Worm (Caenorhabditis elegans) whole organism, L1 larva: ENCODE measurements around the gene alx-1.

ENCODE experiments used
- C16A3.4 ChIP-seq: fragments of 150-350 bp; optimal IDR thresholded peaks from 2 replicates; lab custom pipeline; 2014; ENCODE audit warnings: missing biosample characterization, missing genetic modification characterization
- alr-1 ChIP-seq: fragments of 200-800 bp; sonication (Bioruptor generic); optimal IDR thresholded peaks from 2 replicates; lab custom pipeline; 2018; ENCODE audit warnings: borderline replicate concordance, mild to moderate bottlenecking, missing genetic modification characterization, missing compliant biosample characterization
- blmp-1 ChIP-seq: fragments of 150-350 bp; optimal IDR thresholded peaks from 2 replicates; lab custom pipeline; 2014; ENCODE audit warnings: missing biosample characterization, missing genetic modification characterization
- dpl-1 ChIP-seq, 3 experiments: fragments of 150-350 bp in 2 of 3; sonication (generic microtip) in 1 of 3; optimal IDR thresholded peaks; 2 replicates each; lab custom pipeline; 2014 to 2017; ENCODE audit warnings: missing biosample characterization in 3 of 3, missing genetic modification characterization in 3 of 3, missing genetic modification reagents in 3 of 3
- efl-1 ChIP-seq, 4 experiments: fragments of 150-350 bp; optimal IDR thresholded peaks in 3 of 4; peaks in 1 of 4; 1 replicate in 1 of 4; 2 replicates in 3 of 4; lab custom pipeline; 2014; ENCODE audit warnings: missing biosample characterization in 2 of 4, missing genetic modification characterization in 2 of 4, missing genetic modification reagents in 2 of 4
- elt-2 ChIP-seq: sonication (generic microtip); optimal IDR thresholded peaks from 2 replicates; lab custom pipeline; 2016; ENCODE audit warnings: missing genetic modification characterization, mild to moderate bottlenecking, inconsistent platforms, missing compliant biosample characterization, missing genetic modification reagents
- elt-3 ChIP-seq, 6 experiments: fragments of 150-350 bp in 1 of 6; sonication (generic microtip); optimal IDR thresholded peaks; 2 replicates each; lab custom pipeline; 2017 to 2018; ENCODE audit warnings: missing biosample characterization in 6 of 6, missing genetic modification characterization in 6 of 6, inconsistent platforms in 1 of 6
- fkh-4 ChIP-seq: sonication (generic microtip); optimal IDR thresholded peaks from 2 replicates; lab custom pipeline; 2016; ENCODE audit warnings: missing compliant biosample characterization, missing genetic modification characterization, borderline replicate concordance
- grh-1 ChIP-seq: fragments of 200-800 bp; sonication (Bioruptor generic); IDR thresholded peaks from 2 replicates; pipeline ENCODE4 v1.3.6; 2022; ENCODE audit warnings: missing genetic modification reagents, missing genetic modification characterization, missing compliant biosample characterization
- jun-1 ChIP-seq: fragments of 150-350 bp; optimal IDR thresholded peaks from 2 replicates; lab custom pipeline; 2014; ENCODE audit warnings: missing biosample characterization, missing genetic modification reagents, missing genetic modification characterization
- lin-14 ChIP-seq: fragments of 200-800 bp; sonication (Bioruptor generic); optimal IDR thresholded peaks from 2 replicates; lab custom pipeline; 2018; ENCODE audit warnings: mild to moderate bottlenecking, missing genetic modification characterization, moderate library complexity, missing compliant biosample characterization
- lin-35 ChIP-seq, 2 experiments: fragments of 150-350 bp; optimal IDR thresholded peaks; 2 replicates each; lab custom pipeline; 2014; ENCODE audit warnings: missing biosample characterization in 2 of 2, missing genetic modification characterization in 2 of 2, missing genetic modification reagents in 2 of 2
- lir-3 ChIP-seq: sonication (generic microtip); optimal IDR thresholded peaks from 2 replicates; lab custom pipeline; 2016; ENCODE audit warnings: mild to moderate bottlenecking, missing genetic modification characterization, moderate library complexity, missing compliant biosample characterization; ENCODE audit not compliant: poor library complexity
- mab-9 ChIP-seq: fragments of 200-800 bp; sonication (Bioruptor generic); IDR thresholded peaks from 2 replicates; pipeline ENCODE4 v1.3.6; 2022; ENCODE audit warnings: missing genetic modification reagents, missing genetic modification characterization, missing compliant biosample characterization
- mef-2 ChIP-seq: fragments of 150-350 bp; optimal IDR thresholded peaks from 2 replicates; lab custom pipeline; 2014; ENCODE audit warnings: missing biosample characterization, missing genetic modification characterization
- mep-1 ChIP-seq: fragments of 150-350 bp; optimal IDR thresholded peaks from 2 replicates; lab custom pipeline; 2014; ENCODE audit warnings: missing biosample characterization, missing genetic modification characterization
- nhr-11 ChIP-seq: fragments of 150-350 bp; optimal IDR thresholded peaks from 2 replicates; lab custom pipeline; 2014; ENCODE audit warnings: missing biosample characterization, missing genetic modification characterization
- nhr-12 ChIP-seq: sonication (generic microtip); optimal IDR thresholded peaks from 2 replicates; lab custom pipeline; 2017; ENCODE audit warnings: missing biosample characterization, missing genetic modification characterization
- nhr-19 ChIP-seq: fragments of 200-800 bp; sonication (Bioruptor generic); conservative IDR thresholded peaks from 2 replicates; pipeline ENCODE4 v1.3.6; 2022; ENCODE audit warnings: missing genetic modification characterization, missing compliant biosample characterization
- nhr-28 ChIP-seq: fragments of 150-350 bp; optimal IDR thresholded peaks from 2 replicates; lab custom pipeline; 2014; ENCODE audit warnings: missing biosample characterization, missing genetic modification characterization
- nhr-71 ChIP-seq: sonication (generic microtip); optimal IDR thresholded peaks from 2 replicates; lab custom pipeline; 2016; ENCODE audit warnings: mild to moderate bottlenecking, missing genetic modification characterization, moderate library complexity, missing compliant biosample characterization
- nhr-76 ChIP-seq: sonication (generic microtip); optimal IDR thresholded peaks from 2 replicates; lab custom pipeline; 2017; ENCODE audit warnings: missing biosample characterization, missing genetic modification characterization
- nhr-85 ChIP-seq: sonication (generic microtip); peaks from one replicate; lab custom pipeline; 2016; ENCODE audit warnings: missing genetic modification characterization, inconsistent platforms, missing compliant biosample characterization
- pax-3 ChIP-seq: fragments of 200-800 bp; sonication (Bioruptor generic); optimal IDR thresholded peaks from 2 replicates; lab custom pipeline; 2018; ENCODE audit warnings: mild to moderate bottlenecking, missing genetic modification characterization, moderate library complexity, missing compliant biosample characterization
- pqm-1 ChIP-seq: sonication (generic microtip); optimal IDR thresholded peaks from 3 replicates; lab custom pipeline; 2017; ENCODE audit warnings: missing biosample characterization, missing genetic modification characterization
- snu-23 ChIP-seq: sonication (generic microtip); optimal IDR thresholded peaks from 2 replicates; lab custom pipeline; 2016; ENCODE audit warnings: missing genetic modification characterization, missing compliant biosample characterization
- sup-37 ChIP-seq: fragments of 200-800 bp; sonication (Bioruptor generic); optimal IDR thresholded peaks from 2 replicates; lab custom pipeline; 2018; ENCODE audit warnings: mild to moderate bottlenecking, missing genetic modification characterization, missing compliant biosample characterization
- tlp-1 ChIP-seq: fragments of 150-350 bp; optimal IDR thresholded peaks from 2 replicates; lab custom pipeline; 2014; ENCODE audit warnings: missing biosample characterization, missing genetic modification characterization
- unc-130 ChIP-seq: fragments of 150-350 bp; optimal IDR thresholded peaks from 2 replicates; lab custom pipeline; 2017; ENCODE audit warnings: missing biosample characterization, missing genetic modification characterization, inconsistent platforms
- unc-30 ChIP-seq: sonication (generic microtip); optimal IDR thresholded peaks from 2 replicates; lab custom pipeline; 2017; ENCODE audit warnings: missing biosample characterization, missing genetic modification characterization
- unc-62 ChIP-seq: fragments of 150-350 bp; optimal IDR thresholded peaks from 2 replicates; lab custom pipeline; 2014; ENCODE audit warnings: missing biosample characterization, missing genetic modification reagents, missing genetic modification characterization
- unc-86 ChIP-seq: sonication (generic microtip); optimal IDR thresholded peaks from 2 replicates; lab custom pipeline; 2016; ENCODE audit warnings: missing genetic modification characterization, missing compliant biosample characterization
- unc-98 ChIP-seq: fragments of 200-800 bp; sonication (Bioruptor generic); IDR thresholded peaks from 2 replicates; pipeline ENCODE4 v1.3.6; 2022; ENCODE audit warnings: missing genetic modification characterization, missing compliant biosample characterization
- zip-4 ChIP-seq: fragments of 200-800 bp; sonication (Bioruptor generic); optimal IDR thresholded peaks from 2 replicates; lab custom pipeline; 2018; ENCODE audit warnings: mild to moderate bottlenecking, missing genetic modification characterization, moderate library complexity, missing compliant biosample characterization

The alx-1 gene

ce11 chrIII:9927378-9927777, 29.8 kb upstream of the alx-1 start, which contains the start of gene ttr-2:
Gene ttr-2 (plus strand): TSS chrIII:9927769.
- TF ChIP-seq mep-1 (peak; percentile 10), lir-3 (tag; lab: Kevin White, UChicago) (no peak), efl-1 (optimal IDR thresholded peaks at IDR 0.05; lab: Kevin White, UChicago) (no peak), efl-1 (GFP tag; optimal IDR thresholded peaks at IDR 0.05 in 1 of 2; lab: Kevin White, UChicago) (peak in 1 of 2 experiments; percentile 73), nhr-71 (tag; lab: Kevin White, UChicago) (peak; percentile 21), unc-130 (tag; lab: Kevin White, UChicago) (no peak), sup-37 (GFP tag; lab: Kevin White, UChicago) (no peak), snu-23 (GFP tag; lab: Kevin White, UChicago) (peak; percentile 35), unc-98 (GFP tag; lab: Robert Waterston, UW) (no peak), elt-3 (tag; optimal IDR thresholded peaks at IDR 0.05; lab: Kevin White, UChicago) (peak in 2 of 6 experiments; percentile 46 to 56), blmp-1 (tag; lab: Kevin White, UChicago) (peak; percentile 48), lin-14 (GFP tag; lab: Kevin White, UChicago) (peak; percentile 67), nhr-85 (tag; lab: Kevin White, UChicago) (peak; percentile 77)
- TF ChIP-seq, all 84 proteins: peak for 8

ce11 chrIII:9928777-9929176, 28.4 kb upstream of the alx-1 start, which contains the start of gene ttr-1:
Gene ttr-1 (plus strand): TSS chrIII:9929077.
- TF ChIP-seq mab-9 (GFP tag; lab: Robert Waterston, UW) (no peak), nhr-12 (tag; lab: Kevin White, UChicago) (no peak), tlp-1 (no peak), lir-3 (tag; lab: Kevin White, UChicago) (no peak)

- no peak for TF ChIP-seq unc-62 (GFP tag; lab: Kevin White, UChicago)
- no peak for TF ChIP-seq alr-1 (tag; lab: Kevin White, UChicago)
- no peak for TF ChIP-seq unc-30
- no peak for TF ChIP-seq mab-9 (GFP tag; lab: Robert Waterston, UW)
- peak; percentile 57 for TF ChIP-seq nhr-85 (tag; lab: Kevin White, UChicago)
- TF ChIP-seq lin-35 (GFP tag; optimal IDR thresholded peaks at IDR 0.05; lab: Kevin White, UChicago), result no peak
- TF ChIP-seq fkh-4 (tag; lab: Kevin White, UChicago), result no peak
- TF ChIP-seq elt-2 (tag; lab: Kevin White, UChicago), result no peak
Observed at ce11 chrIII:9929525-9929924, 27.6 kb upstream of the alx-1 start.

DNA sequence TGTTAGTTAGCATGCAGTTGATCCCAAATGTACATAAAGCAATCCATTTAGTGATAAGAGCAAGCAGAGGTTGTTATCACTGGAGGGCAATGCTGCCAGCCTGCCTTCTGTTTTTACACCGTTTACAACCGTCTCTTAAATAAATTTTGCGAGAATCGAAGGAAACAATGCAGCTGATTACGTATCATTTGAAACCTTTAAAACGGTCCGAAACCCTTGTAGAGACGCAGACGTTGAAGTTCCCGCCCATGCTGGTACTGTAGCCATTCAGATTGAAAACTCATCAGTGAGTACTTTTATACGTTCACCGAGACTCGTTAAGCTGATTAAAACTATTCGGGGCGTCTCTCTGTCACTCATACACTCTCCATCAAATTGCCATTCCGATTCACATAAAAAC, 26.7 kb upstream of the alx-1 start:
- TF ChIP-seq pax-3 (tag; lab: Kevin White, UChicago) (no peak), dpl-1 (GFP tag; optimal IDR thresholded peaks at IDR 0.05; lab: Kevin White, UChicago) (no peak), efl-1 (optimal IDR thresholded peaks at IDR 0.05; lab: Kevin White, UChicago) (no peak), efl-1 (GFP tag; optimal IDR thresholded peaks at IDR 0.05 in 1 of 2; lab: Kevin White, UChicago) (peak in 1 of 2 experiments; percentile 91), jun-1 (peak; percentile 10), mab-9 (GFP tag; lab: Robert Waterston, UW) (no peak), elt-2 (tag; lab: Kevin White, UChicago) (peak; percentile 93), zip-4 (no peak), pqm-1 (peak; percentile 8), C16A3.4 (tag; lab: Kevin White, UChicago) (no peak), unc-98 (GFP tag; lab: Robert Waterston, UW) (no peak), fkh-4 (tag; lab: Kevin White, UChicago) (no peak), nhr-28 (tag; lab: Kevin White, UChicago) (no peak), elt-3 (tag; optimal IDR thresholded peaks at IDR 0.05; lab: Kevin White, UChicago) (no peak), mef-2 (tag; lab: Kevin White, UChicago) (no peak), lin-35 (GFP tag; optimal IDR thresholded peaks at IDR 0.05; lab: Kevin White, UChicago) (peak in 1 of 2 experiments; percentile 32), unc-130 (tag; lab: Kevin White, UChicago) (no peak), nhr-11 (tag; lab: Kevin White, UChicago) (no peak), unc-86 (tag; lab: Kevin White, UChicago) (no peak), grh-1 (no peak), nhr-19 (GFP tag; lab: Robert Waterston, UW) (no peak), snu-23 (GFP tag; lab: Kevin White, UChicago) (no peak), nhr-76 (no peak)
